Worm (Caenorhabditis elegans): ENCODE results near the gene pqn-15.
"Not testable (repeated sequence)": the region's sequence is repeated elsewhere in the genome, so short reads cannot be mapped to it uniquely, and the experiment has no call there.

ce11 chrX:4332305-4332704, 25.5 kb upstream of the pqn-15 start, which contains the start of gene C24A8.6:
- not testable (repeated sequence) for TF ChIP-seq pes-1 (GFP tag; IDR thresholded peaks at IDR 0.05); hmg-4 (GFP tag; optimal IDR thresholded peaks at IDR 0.05)
